Worm (Caenorhabditis elegans) whole organism, L3 larva: ENCODE measurements around the gene mgl-3.
"Not testable (repeated sequence)": the region's sequence is repeated elsewhere in the genome, so short reads cannot be mapped to it uniquely, and the experiment has no call there.

Experiments used
- R02D3.7 ChIP-seq: fragments of 150-350 bp; optimal IDR thresholded peaks from 2 replicates; lab custom pipeline; 2014; ENCODE audit warnings: missing biosample characterization, missing genetic modification characterization
- ceh-28 ChIP-seq: fragments of 150-350 bp; optimal IDR thresholded peaks from 2 replicates; lab custom pipeline; 2014; ENCODE audit warnings: missing biosample characterization, missing genetic modification reagents, missing genetic modification characterization
- ceh-82 ChIP-seq: fragments of 150-350 bp; optimal IDR thresholded peaks from 2 replicates; lab custom pipeline; 2014; ENCODE audit warnings: missing biosample characterization, missing genetic modification characterization
- ceh-9 ChIP-seq: sonication (generic microtip); optimal IDR thresholded peaks from 2 replicates; lab custom pipeline; 2018; ENCODE audit warnings: missing biosample characterization, missing genetic modification characterization
- daf-12 ChIP-seq: fragments of 150-350 bp; optimal IDR thresholded peaks from 2 replicates; lab custom pipeline; 2014; ENCODE audit warnings: missing biosample characterization, missing genetic modification reagents, missing genetic modification characterization
- egl-5 ChIP-seq: fragments of 150-350 bp; optimal IDR thresholded peaks from 2 replicates; lab custom pipeline; 2017; ENCODE audit warnings: missing biosample characterization, missing genetic modification reagents, missing genetic modification characterization, inconsistent platforms
- elt-1 ChIP-seq: fragments of 150-350 bp; optimal IDR thresholded peaks from 2 replicates; lab custom pipeline; 2014; ENCODE audit warnings: missing biosample characterization, missing genetic modification characterization
- elt-2 ChIP-seq: sonication (generic microtip); optimal IDR thresholded peaks from 2 replicates; lab custom pipeline; 2016; ENCODE audit warnings: missing genetic modification reagents, mild to moderate bottlenecking, missing genetic modification characterization, missing compliant biosample characterization
- eor-1 ChIP-seq, 2 experiments: fragments of 150-350 bp; optimal IDR thresholded peaks; 2 replicates each; lab custom pipeline; 2014 to 2018; ENCODE audit warnings: missing biosample characterization in 2 of 2, missing genetic modification characterization in 2 of 2
- fkh-10 ChIP-seq: sonication (generic microtip); optimal IDR thresholded peaks from 2 replicates; lab custom pipeline; 2017; ENCODE audit warnings: missing biosample characterization, missing genetic modification reagents, missing genetic modification characterization
- fkh-2 ChIP-seq: fragments of 150-350 bp; optimal IDR thresholded peaks from 2 replicates; lab custom pipeline; 2014; ENCODE audit warnings: missing biosample characterization, missing genetic modification reagents, missing genetic modification characterization
- fos-1 ChIP-seq: fragments of 150-350 bp; optimal IDR thresholded peaks from 2 replicates; lab custom pipeline; 2014; ENCODE audit warnings: missing biosample characterization, missing genetic modification characterization
- jun-1 ChIP-seq: fragments of 150-350 bp; optimal IDR thresholded peaks from 2 replicates; lab custom pipeline; 2014; ENCODE audit warnings: missing biosample characterization, missing genetic modification reagents, missing genetic modification characterization
- lin-15B ChIP-seq: fragments of 150-350 bp; optimal IDR thresholded peaks from 2 replicates; lab custom pipeline; 2014; ENCODE audit warnings: missing biosample characterization, missing genetic modification characterization
- lin-39 ChIP-seq: fragments of 150-350 bp; optimal IDR thresholded peaks from 2 replicates; lab custom pipeline; 2018; ENCODE audit warnings: missing biosample characterization, missing genetic modification reagents, missing genetic modification characterization
- lsy-12 ChIP-seq: sonication (generic microtip); optimal IDR thresholded peaks from 2 replicates; lab custom pipeline; 2016; ENCODE audit warnings: mild to moderate bottlenecking, missing genetic modification characterization, missing compliant biosample characterization
- mml-1 ChIP-seq: fragments of 150-350 bp; sonication (generic microtip); optimal IDR thresholded peaks from 3 replicates; lab custom pipeline; 2014; ENCODE audit warnings: missing biosample characterization, missing genetic modification characterization
- nfya-1 ChIP-seq: sonication (generic microtip); optimal IDR thresholded peaks from 2 replicates; lab custom pipeline; 2017; ENCODE audit warnings: missing genetic modification characterization, mild to moderate bottlenecking, missing compliant biosample characterization, antibody characterized with exemption, moderate library complexity; ENCODE audit not compliant: insufficient read depth
- nhr-12 ChIP-seq: fragments of 150-350 bp; optimal IDR thresholded peaks from 2 replicates; lab custom pipeline; 2014; ENCODE audit warnings: missing biosample characterization, missing genetic modification characterization
- nhr-23 ChIP-seq: fragments of 150-350 bp; optimal IDR thresholded peaks from 2 replicates; lab custom pipeline; 2014; ENCODE audit warnings: missing biosample characterization, missing genetic modification reagents, missing genetic modification characterization
- nhr-237 ChIP-seq: fragments of 150-350 bp; optimal IDR thresholded peaks from 2 replicates; lab custom pipeline; 2014; ENCODE audit warnings: missing biosample characterization, missing genetic modification characterization
- nhr-25 ChIP-seq: sonication (generic microtip); optimal IDR thresholded peaks from 2 replicates; lab custom pipeline; 2017; ENCODE audit warnings: missing biosample characterization, missing genetic modification characterization
- nhr-43 ChIP-seq: sonication (generic microtip); optimal IDR thresholded peaks from 2 replicates; lab custom pipeline; 2016; ENCODE audit warnings: mild to moderate bottlenecking, missing genetic modification characterization, missing compliant biosample characterization; ENCODE audit not compliant: poor library complexity, severe bottlenecking
- nhr-67 ChIP-seq: fragments of 150-350 bp; optimal IDR thresholded peaks from 2 replicates; lab custom pipeline; 2014; ENCODE audit warnings: missing biosample characterization, missing genetic modification characterization
- nhr-77 ChIP-seq: fragments of 150-350 bp; optimal IDR thresholded peaks from 2 replicates; lab custom pipeline; 2014; ENCODE audit warnings: missing biosample characterization, missing genetic modification characterization
- pha-4 ChIP-seq: fragments of 150-350 bp; optimal IDR thresholded peaks from 2 replicates; lab custom pipeline; 2014; ENCODE audit warnings: missing biosample characterization, missing genetic modification reagents, missing genetic modification characterization
- pqm-1 ChIP-seq: fragments of 150-350 bp; optimal IDR thresholded peaks from 2 replicates; lab custom pipeline; 2017; ENCODE audit warnings: missing biosample characterization, missing genetic modification characterization, inconsistent platforms
- sea-2 ChIP-seq: fragments of 150-350 bp; sonication (generic microtip); optimal IDR thresholded peaks from 4 replicates; lab custom pipeline; 2014; ENCODE audit warnings: missing biosample characterization, missing genetic modification reagents, missing genetic modification characterization
- unc-39 ChIP-seq: sonication (generic microtip); optimal IDR thresholded peaks from 4 replicates; lab custom pipeline; 2017; ENCODE audit warnings: missing biosample characterization, missing genetic modification characterization
- unc-62 ChIP-seq: fragments of 150-350 bp; sonication (generic microtip); optimal IDR thresholded peaks from 4 replicates; lab custom pipeline; 2014; ENCODE audit warnings: missing biosample characterization, missing genetic modification reagents, missing genetic modification characterization
- zag-1 ChIP-seq: fragments of 150-350 bp; optimal IDR thresholded peaks from 2 replicates; lab custom pipeline; 2014; ENCODE audit warnings: missing biosample characterization, missing genetic modification characterization
- ztf-4 ChIP-seq: fragments of 150-350 bp; optimal IDR thresholded peaks from 2 replicates; lab custom pipeline; 2014; ENCODE audit warnings: missing biosample characterization, missing genetic modification characterization

Gene mgl-3

ce11 chrIV:5455999-5456398, 17.2 kb downstream of the mgl-3 start, which contains the start of gene Y4C6A.3:
Y4C6A.3 (minus strand) TSS chrIV:5456099.
- TF ChIP-seq elt-1 (tag; lab: Kevin White, UChicago); pqm-1 (tag; lab: Kevin White, UChicago); lsy-12: not testable (repeated sequence)

ce11 chrIV:5462820-5463219, 24.0 kb downstream of the mgl-3 start:
- no peak for TF ChIP-seq fos-1 (tag; lab: Kevin White, UChicago)
- TF ChIP-seq egl-5 (tag; lab: Kevin White, UChicago): no peak
- no peak for TF ChIP-seq elt-2 (tag; lab: Kevin White, UChicago)
- no peak for TF ChIP-seq nfya-1 (tag; lab: Kevin White, UChicago)
- no peak for TF ChIP-seq nhr-237 (tag; lab: Kevin White, UChicago)
- TF ChIP-seq unc-62 (GFP tag; lab: Kevin White, UChicago): no peak
- TF ChIP-seq pha-4 (tag; lab: Kevin White, UChicago): no peak
- TF ChIP-seq ceh-9 (tag; lab: Kevin White, UChicago): no peak
- TF ChIP-seq lin-39: no peak
- no peak for TF ChIP-seq fkh-2 (tag; lab: Kevin White, UChicago)
- no peak for TF ChIP-seq nhr-43 (tag; lab: Kevin White, UChicago)
- no peak for TF ChIP-seq ztf-4 (tag; lab: Kevin White, UChicago)
- no peak for TF ChIP-seq nhr-77 (tag; lab: Kevin White, UChicago)
- TF ChIP-seq nhr-23 (tag; lab: Kevin White, UChicago): no peak
- TF ChIP-seq elt-1 (tag; lab: Kevin White, UChicago): no peak

ce11 chrIV:5464403-5464802, 25.6 kb downstream of the mgl-3 start, which contains the start of gene Y52D5A.2:
Y52D5A.2 (minus strand) TSS chrIV:5464503.
- not testable (repeated sequence) for TF ChIP-seq lin-39, zag-1, lsy-12

ce11 chrIV:5469739-5470138, 30.9 kb downstream of the mgl-3 start, which contains the start of gene rme-2:
rme-2 (plus strand) TSS chrIV:5470026.
- TF ChIP-seq nhr-67 (no peak), ceh-82 (tag; lab: Kevin White, UChicago) (no peak), fkh-10 (no peak), eor-1 (tag; optimal IDR thresholded peaks at IDR 0.05; lab: Kevin White, UChicago) (no peak), sea-2 (GFP tag; lab: Kevin White, UChicago) (no peak), jun-1 (tag; lab: Kevin White, UChicago) (no peak), unc-62 (GFP tag; lab: Kevin White, UChicago) (no peak), mml-1 (tag; lab: Kevin White, UChicago) (no peak), ceh-28 (no peak), lin-15B (tag; lab: Kevin White, UChicago) (no peak), lin-39 (no peak)

- TF ChIP-seq nfya-1 (tag; lab: Kevin White, UChicago): no peak
These were observed 34.3 kb downstream of the mgl-3 start for ce11 chrIV:5473098-5473497.

ce11 chrIV:5476468-5476867, 37.7 kb downstream of the mgl-3 start, which contains the start of gene T11F8.4:
T11F8.4 (minus strand) TSS chrIV:5476568.
- no peak for TF ChIP-seq jun-1 (tag; lab: Kevin White, UChicago)
- no peak for TF ChIP-seq R02D3.7 (tag; lab: Kevin White, UChicago)
- no peak for TF ChIP-seq fkh-10
- TF ChIP-seq daf-12 (tag; lab: Kevin White, UChicago): no peak
- no peak for TF ChIP-seq unc-39 (tag; lab: Kevin White, UChicago)
- no peak for TF ChIP-seq nhr-12
- TF ChIP-seq nhr-237 (tag; lab: Kevin White, UChicago): no peak
- TF ChIP-seq nhr-25 (tag; lab: Kevin White, UChicago): no peak
- TF ChIP-seq nhr-77 (tag; lab: Kevin White, UChicago): no peak
